Worm (Caenorhabditis elegans) whole organism, late embryonic: ENCODE data around the gene Y34B4A.2.

Experiments used
- K09A11.1 ChIP-seq: sonication (generic microtip); optimal IDR thresholded peaks from 2 replicates; lab custom pipeline; 2017; ENCODE audit warnings: antibody characterized with exemption, mild to moderate bottlenecking, missing genetic modification characterization, missing compliant biosample characterization; ENCODE audit not compliant: insufficient read depth
- ahr-1 ChIP-seq: sonication (generic microtip); optimal IDR thresholded peaks from 2 replicates; lab custom pipeline; 2016; ENCODE audit warnings: missing genetic modification characterization, missing compliant biosample characterization
- ama-1 ChIP-seq: fragments of 150-350 bp; optimal IDR thresholded peaks from 2 replicates; lab custom pipeline; 2014
- ceh-2 ChIP-seq: sonication (generic microtip); optimal IDR thresholded peaks from 2 replicates; lab custom pipeline; 2016; ENCODE audit warnings: missing genotype, missing genetic modification characterization, missing compliant biosample characterization
- che-1 ChIP-seq: sonication (generic microtip); optimal IDR thresholded peaks from 2 replicates; lab custom pipeline; 2016; ENCODE audit warnings: mild to moderate bottlenecking, missing genetic modification characterization, missing compliant biosample characterization
- lin-11 ChIP-seq: fragments of 200-800 bp; sonication (Bioruptor generic); optimal IDR thresholded peaks from 2 replicates; lab custom pipeline; 2018; ENCODE audit warnings: mild to moderate bottlenecking, missing genetic modification characterization, missing compliant biosample characterization
- npax-4 ChIP-seq: sonication (generic microtip); optimal IDR thresholded peaks from 2 replicates; lab custom pipeline; 2016; ENCODE audit warnings: missing genetic modification characterization, missing compliant biosample characterization
- odd-2 ChIP-seq: sonication (generic microtip); optimal IDR thresholded peaks from 2 replicates; lab custom pipeline; 2017; ENCODE audit warnings: antibody characterized with exemption, mild to moderate bottlenecking, missing genetic modification characterization, missing compliant biosample characterization
- pha-4 ChIP-seq: fragments of 150-350 bp; optimal IDR thresholded peaks from 2 replicates; lab custom pipeline; 2018; ENCODE audit warnings: missing biosample characterization, missing genetic modification reagents, missing genetic modification characterization
- pqm-1 ChIP-seq: sonication (generic microtip); optimal IDR thresholded peaks from 2 replicates; lab custom pipeline; 2016; ENCODE audit warnings: missing genetic modification characterization, missing compliant biosample characterization
- ttx-3 ChIP-seq: sonication (generic microtip); optimal IDR thresholded peaks from 2 replicates; lab custom pipeline; 2016; ENCODE audit warnings: missing genetic modification reagents, missing genetic modification characterization, missing compliant biosample characterization

ce11 chrX:5255320-5255719 is 24.0 kb upstream of the Y34B4A.2 start:
- TF ChIP-seq K09A11.1 (no peak), npax-4 (tag; lab: Kevin White, UChicago) (no peak), ahr-1 (no peak), pha-4 (tag; lab: Kevin White, UChicago) (no peak), odd-2 (tag; lab: Kevin White, UChicago) (no peak), pqm-1 (tag; lab: Kevin White, UChicago) (no peak), ama-1 (lab: Kevin White, UChicago) (no peak), ceh-2 (tag; lab: Kevin White, UChicago) (no peak), ttx-3 (tag; lab: Kevin White, UChicago) (no peak), che-1 (tag; lab: Kevin White, UChicago) (no peak), lin-11 (tag; lab: Kevin White, UChicago) (no peak)
